Worm (Caenorhabditis elegans): Measurements from ENCODE around the gene Y48E1B.17.

Gene Y48E1B.17

ce11 chrII:13495718-13496117 lies 45.2 kb downstream of the Y48E1B.17 start, which contains the start of gene drr-1:
drr-1 (minus strand) TSS chrII:13495900.
- TF ChIP-seq crh-2 (tag; optimal IDR thresholded peaks at IDR 0.05) (peak; percentile 28), fos-1 (tag; optimal IDR thresholded peaks at IDR 0.05) (peak; percentile 28), nhr-10 (tag; optimal IDR thresholded peaks at IDR 0.05) (no peak)

- TF ChIP-seq nhr-77 (tag; optimal IDR thresholded peaks at IDR 0.05) (no peak), zag-1 (tag; optimal IDR thresholded peaks at IDR 0.05) (no peak), F13H6.1 (tag; optimal IDR thresholded peaks at IDR 0.05) (peak; percentile 16), nhr-6 (tag; optimal IDR thresholded peaks at IDR 0.05) (no peak), ceh-16 (tag; optimal IDR thresholded peaks at IDR 0.05) (no peak), lsy-2 (tag; optimal IDR thresholded peaks at IDR 0.05) (peak; percentile 29 to 72), C34F6.9 (tag; optimal IDR thresholded peaks at IDR 0.05) (peak; percentile 50), sma-3 (GFP tag; optimal IDR thresholded peaks at IDR 0.05) (peak; percentile 5), gmeb-1 (tag; optimal IDR thresholded peaks at IDR 0.05) (peak; percentile 39), nhr-23 (tag; optimal IDR thresholded peaks at IDR 0.05) (no peak), lin-11 (tag; optimal IDR thresholded peaks at IDR 0.05) (no peak), ztf-11 (tag; optimal IDR thresholded peaks at IDR 0.05) (no peak), lin-13 (GFP tag; optimal IDR thresholded peaks at IDR 0.05) (peak; percentile 43), mab-5 (tag; optimal IDR thresholded peaks at IDR 0.05) (no peak), crh-2 (tag; optimal IDR thresholded peaks at IDR 0.05) (peak; percentile 62), unc-55 (GFP tag; optimal IDR thresholded peaks at IDR 0.05) (peak; percentile 23)
These were observed 46.1 kb downstream of the Y48E1B.17 start for ce11 chrII:13494762-13495161.

- TF ChIP-seq lsy-2 (tag; optimal IDR thresholded peaks at IDR 0.05) (no peak), sma-9 (GFP tag; optimal IDR thresholded peaks at IDR 0.05) (no peak), sma-9 (tag; optimal IDR thresholded peaks at IDR 0.05) (no peak), lin-39 (tag; optimal IDR thresholded peaks at IDR 0.05) (no peak)
These were observed 46.7 kb downstream of the Y48E1B.17 start, which contains the start of gene ndua-7 for ce11 chrII:13494175-13494650. ndua-7 (minus strand) TSS chrII:13494600.

ce11 chrII:13492948-13493347 lies 47.9 kb downstream of the Y48E1B.17 start, which contains the start of gene F45H10.2:
F45H10.2 (minus strand) TSS chrII:13493048.
- TF ChIP-seq F13H6.1 (tag; optimal IDR thresholded peaks at IDR 0.05), result no peak
- TF ChIP-seq mab-5 (tag; optimal IDR thresholded peaks at IDR 0.05), result no peak
- TF ChIP-seq lin-11 (tag; optimal IDR thresholded peaks at IDR 0.05), result no peak
- TF ChIP-seq unc-55 (GFP tag; optimal IDR thresholded peaks at IDR 0.05), result no peak
- TF ChIP-seq skn-1 (tag; optimal IDR thresholded peaks at IDR 0.05), result no peak
- no peak for TF ChIP-seq nhr-77 (tag; optimal IDR thresholded peaks at IDR 0.05)
- TF ChIP-seq alr-1 (tag; optimal IDR thresholded peaks at IDR 0.05), result no peak
- TF ChIP-seq ztf-11 (tag; optimal IDR thresholded peaks at IDR 0.05), result no peak
- no peak for TF ChIP-seq egl-27 (tag; optimal IDR thresholded peaks at IDR 0.05)
- no peak for TF ChIP-seq lin-39 (tag; optimal IDR thresholded peaks at IDR 0.05)
- TF ChIP-seq R02D3.7 (tag; optimal IDR thresholded peaks at IDR 0.05), result no peak
- TF ChIP-seq nhr-6 (tag; optimal IDR thresholded peaks at IDR 0.05), result no peak
- TF ChIP-seq peb-1 (tag; optimal IDR thresholded peaks at IDR 0.05), result no peak
- no peak for TF ChIP-seq aly-2 (tag; optimal IDR thresholded peaks at IDR 0.05)
- no peak for TF ChIP-seq nhr-21 (tag; optimal IDR thresholded peaks at IDR 0.05)
- TF ChIP-seq blmp-1 (tag; optimal IDR thresholded peaks at IDR 0.05; ENCODE audit: insufficient read depth), result no peak
- TF ChIP-seq lin-13 (GFP tag; optimal IDR thresholded peaks at IDR 0.05), result no peak
- TF ChIP-seq zag-1 (tag; optimal IDR thresholded peaks at IDR 0.05), result no peak
- no peak for TF ChIP-seq nhr-129 (tag; optimal IDR thresholded peaks at IDR 0.05)

ce11 chrII:13491254-13491889 lies 49.5 kb downstream of the Y48E1B.17 start, which contains the start of gene alh-7:
alh-7 (minus strand) TSS chrII:13491786.
- TF ChIP-seq unc-39 (tag; optimal IDR thresholded peaks at IDR 0.05) (no peak), elt-1 (tag; optimal IDR thresholded peaks at IDR 0.05) (no peak), lsy-2 (tag; optimal IDR thresholded peaks at IDR 0.05) (no peak), ztf-1 (GFP tag; conservative IDR thresholded peaks at IDR 0.05) (no peak), sma-9 (GFP tag; optimal IDR thresholded peaks at IDR 0.05) (no peak), sma-9 (tag; optimal IDR thresholded peaks at IDR 0.05) (no peak), nhr-6 (tag; optimal IDR thresholded peaks at IDR 0.05) (no peak), elt-3 (tag; optimal IDR thresholded peaks at IDR 0.05) (no peak), snpc-4 (tag; optimal IDR thresholded peaks at IDR 0.05) (no peak), aly-2 (tag; optimal IDR thresholded peaks at IDR 0.05) (no peak), mab-5 (tag; optimal IDR thresholded peaks at IDR 0.05) (no peak), ztf-11 (tag; optimal IDR thresholded peaks at IDR 0.05) (no peak), nhr-21 (tag; optimal IDR thresholded peaks at IDR 0.05) (no peak), crh-2 (tag; optimal IDR thresholded peaks at IDR 0.05) (no peak), ama-1 (optimal IDR thresholded peaks at IDR 0.05) (no peak), ztf-4 (tag; optimal IDR thresholded peaks at IDR 0.05) (no peak), ZK546.5 (tag; optimal IDR thresholded peaks at IDR 0.05) (no peak), nhr-25 (tag; optimal IDR thresholded peaks at IDR 0.05) (no peak), egl-27 (tag; optimal IDR thresholded peaks at IDR 0.05) (no peak), sem-4 (tag; optimal IDR thresholded peaks at IDR 0.05) (no peak), lin-13 (GFP tag; optimal IDR thresholded peaks at IDR 0.05) (no peak)
